Worm (Caenorhabditis elegans) whole organism, mixed stage, embryonic: ENCODE data around the gene B0198.2.

Source experiments
- blmp-1 ChIP-seq: fragments of 150-350 bp; optimal IDR thresholded peaks from 2 replicates; lab custom pipeline; 2014; ENCODE audit warnings: missing biosample characterization, missing genetic modification characterization
- mls-2 ChIP-seq: sonication (generic microtip); optimal IDR thresholded peaks from 2 replicates; lab custom pipeline; 2016; ENCODE audit warnings: mild to moderate bottlenecking, missing genetic modification characterization, moderate library complexity, missing compliant biosample characterization

The B0198.2 gene

ce11 chrX:12080581-12081162 is 55.1 kb downstream of the B0198.2 start:
- TF ChIP-seq blmp-1 (tag; lab: Kevin White, UChicago) (peak; percentile 68), mls-2 (tag; lab: Kevin White, UChicago) (no peak)
